Fruit fly (Drosophila melanogaster) whole organism, wandering third instar larva: Measurements from ENCODE around the gene Hira.

Experiments used
- Dif ChIP-seq: fragments of 200-275, 200-300 bp; sonication (Bioruptor generic); optimal IDR thresholded peaks from 2 replicates; lab custom pipeline; 2018; ENCODE audit warnings: missing biosample characterization, missing genetic modification characterization; ENCODE audit not compliant: partially characterized antibody
- brk ChIP-seq: fragments of 200-800 bp; sonication (Bioruptor generic); optimal IDR thresholded peaks from 2 replicates; lab custom pipeline; 2016; ENCODE audit warnings: missing biosample characterization, mild to moderate bottlenecking, missing genetic modification characterization
- psq ChIP-seq: fragments of 200-800 bp; sonication (Bioruptor generic); optimal IDR thresholded peaks from 3 replicates; lab custom pipeline; 2017; ENCODE audit warnings: missing biosample characterization, mild to moderate bottlenecking, missing genetic modification characterization, moderate library complexity
- tai ChIP-seq: sonication (Bioruptor generic); optimal IDR thresholded peaks from 2 replicates; lab custom pipeline; 2016; ENCODE audit warnings: missing biosample characterization, missing genetic modification characterization

- no peak for TF ChIP-seq brk
- TF ChIP-seq psq (GFP tag; lab: Kevin White, UChicago): no peak
- no peak for TF ChIP-seq tai (GFP tag; lab: Kevin White, UChicago)
- no peak for TF ChIP-seq Dif (GFP tag; lab: Kevin White, UChicago)
These were observed 17.4 kb upstream of the Hira start for dm6 chrX:7704262-7705174.
